Comparison of ENCODE assay signal across 3 fruit fly cellular contexts in the genomic region with DNA sequence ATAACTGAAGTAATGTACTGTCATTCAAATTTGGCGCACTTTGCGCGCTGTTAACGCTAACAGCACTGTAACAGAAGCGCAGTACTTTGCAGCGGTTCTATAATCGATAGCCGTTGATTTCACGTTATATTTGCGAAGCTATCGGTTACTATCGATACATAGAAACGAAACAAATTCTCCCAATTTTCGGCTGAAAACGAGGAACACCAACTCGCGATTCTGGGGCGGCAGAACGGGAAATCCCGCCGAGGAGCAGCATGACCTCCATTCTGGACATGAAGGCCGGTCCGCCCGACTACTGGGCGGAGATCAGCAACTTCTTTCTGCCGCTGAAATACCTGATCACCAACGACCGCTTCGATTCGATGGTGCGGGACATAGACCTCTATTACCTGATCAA.
TF ChIP-seq lines count a peak whose summit lies in the region.

A gene (plus strand): TSS at position 122 of the 400 bp plus-strand sequence.

- TF ChIP-seq CTCF in whole organism, embryonic (GFP tag; optimal IDR thresholded peaks at IDR 0.05; lab: Kevin White, UChicago), result no peak

TF ChIP-seq in whole organism, embryonic, 481 proteins besides CTCF, POLR2A, EP300 and RAD21 (continues in another document):
- TF ChIP-seq CG3163 (GFP tag; optimal IDR thresholded peaks at IDR 0.05; lab: Kevin White, UChicago) (no peak), br (optimal IDR thresholded peaks at IDR 0.05; lab: Kevin White, UChicago) (no peak), Sox100B (GFP tag; optimal IDR thresholded peaks at IDR 0.05; lab: Kevin White, UChicago) (no peak), Ets97D (GFP tag; optimal IDR thresholded peaks at IDR 0.05; lab: Kevin White, UChicago) (no peak), CG14860 (GFP tag; IDR thresholded peaks at IDR 0.05; lab: Robert Waterston, UW; ENCODE audit: partially characterized antibody) (peak; percentile 62; the same call in 2 of the 3 replicates), MESR4 (GFP tag; optimal IDR thresholded peaks at IDR 0.05; lab: Kevin White, UChicago) (peak; percentile 56), CG4404 (GFP tag; IDR thresholded peaks at IDR 0.05; lab: Robert Waterston, UW) (no peak), gce (GFP tag; IDR thresholded peaks at IDR 0.05; lab: Robert Waterston, UW) (no peak), gsb-n (tag; optimal IDR thresholded peaks at IDR 0.05; lab: Kevin White, UChicago) (no peak), zen2 (GFP tag; IDR thresholded peaks at IDR 0.05; lab: Robert Waterston, UW; ENCODE audit: partially characterized antibody) (peak; percentile 83), CkIIα-i1 (GFP tag; IDR thresholded peaks at IDR 0.05; lab: Robert Waterston, UW) (no peak), CG7928 (GFP tag; optimal IDR thresholded peaks at IDR 0.05; lab: Kevin White, UChicago) (no peak), Scr (GFP tag; IDR thresholded peaks at IDR 0.05; lab: Robert Waterston, UW; ENCODE audit: partially characterized antibody) (peak; percentile 85), CG17568 (GFP tag; optimal IDR thresholded peaks at IDR 0.05; lab: Kevin White, UChicago) (no peak), fd64A (GFP tag; optimal IDR thresholded peaks at IDR 0.05; lab: Kevin White, UChicago) (no peak), run (tag; optimal IDR thresholded peaks at IDR 0.05; lab: Kevin White, UChicago) (no peak), tna (GFP tag; IDR thresholded peaks at IDR 0.05; lab: Robert Waterston, UW; ENCODE audit: partially characterized antibody) (peak; percentile 80), CG12071 (GFP tag; optimal IDR thresholded peaks at IDR 0.05; lab: Kevin White, UChicago) (no peak), CG13775 (GFP tag; optimal IDR thresholded peaks at IDR 0.05; lab: Kevin White, UChicago) (no peak), NFAT (GFP tag; IDR thresholded peaks at IDR 0.05; lab: Robert Waterston, UW) (no peak), CG42726 (GFP tag; IDR thresholded peaks at IDR 0.05; lab: Robert Waterston, UW; ENCODE audit: partially characterized antibody) (peak; percentile 88; the same call in 1 of the 2 replicates), CG1603 (tag; optimal IDR thresholded peaks at IDR 0.05; lab: Kevin White, UChicago) (peak; percentile 39), CG8478 (optimal IDR thresholded peaks at IDR 0.05; lab: Kevin White, UChicago) (no peak), TFAM (GFP tag; optimal IDR thresholded peaks at IDR 0.05; lab: Kevin White, UChicago) (no peak), CG15011 (GFP tag; optimal IDR thresholded peaks at IDR 0.05; lab: Kevin White, UChicago) (no peak), ERR (GFP tag; optimal IDR thresholded peaks at IDR 0.05; lab: Kevin White, UChicago) (no peak), Sox102F (GFP tag; optimal IDR thresholded peaks at IDR 0.05; lab: Kevin White, UChicago) (no peak), Six4 (GFP tag; optimal IDR thresholded peaks at IDR 0.05; lab: Kevin White, UChicago) (no peak)

TF ChIP-seq in whole organism, pupa, 21 proteins besides CTCF, POLR2A, EP300 and RAD21:
- TF ChIP-seq gl (tag; optimal IDR thresholded peaks at IDR 0.05; lab: Kevin White, UChicago) (no peak), CG12605 (GFP tag; IDR thresholded peaks at IDR 0.05; lab: Robert Waterston, UW) (0 out of 2 replicates have a peak, but pooled peaks have one; percentile 8), CG17806 (tag; optimal IDR thresholded peaks at IDR 0.05; lab: Kevin White, UChicago) (no peak), fd96Ca (GFP tag; IDR thresholded peaks at IDR 0.05; lab: Robert Waterston, UW) (no peak)

TF ChIP-seq in whole organism, wandering third instar larva, 38 proteins besides CTCF, POLR2A, EP300 and RAD21:
- TF ChIP-seq Rel (GFP tag; optimal IDR thresholded peaks at IDR 0.05; lab: Kevin White, UChicago) (no peak), Rel (tag; optimal IDR thresholded peaks at IDR 0.05; lab: Kevin White, UChicago) (peak; percentile 73), Dif (GFP tag; optimal IDR thresholded peaks at IDR 0.05; lab: Kevin White, UChicago; ENCODE audit: partially characterized antibody) (no peak), Sp1 (GFP tag; optimal IDR thresholded peaks at IDR 0.05; lab: Kevin White, UChicago) (no peak), Hr83 (GFP tag; optimal IDR thresholded peaks at IDR 0.05; lab: Kevin White, UChicago; ENCODE audit: poor library complexity, severe bottlenecking) (no peak), usp (GFP tag; optimal IDR thresholded peaks at IDR 0.05; lab: Kevin White, UChicago) (no peak), CG9705 (GFP tag; optimal IDR thresholded peaks at IDR 0.05; lab: Kevin White, UChicago) (no peak), HLH106 (tag; optimal IDR thresholded peaks at IDR 0.05; lab: Kevin White, UChicago) (no peak)
